Fruit fly (Drosophila melanogaster): ENCODE results near the gene Vps53.

The Vps53 gene

DNA sequence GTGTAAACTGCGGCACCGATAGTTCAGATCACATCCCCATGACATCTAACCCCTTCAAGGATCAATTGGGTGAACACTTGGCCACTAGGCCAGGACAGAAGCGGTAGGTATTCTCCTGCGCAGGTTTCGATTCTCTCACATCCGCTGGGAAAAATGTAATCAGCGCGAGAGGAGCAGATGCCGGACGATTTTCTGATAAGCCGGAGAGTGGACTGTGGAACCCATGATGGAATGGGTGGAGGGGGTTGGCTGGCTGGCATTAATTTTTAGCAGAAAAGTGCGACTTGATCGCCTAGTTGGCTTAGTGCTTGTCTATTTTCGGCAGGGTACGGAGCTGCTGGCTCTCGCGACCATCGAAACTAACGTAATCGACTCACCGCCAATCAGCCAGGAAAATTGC is 2.2 kb upstream of the Vps53 start, which contains the start of gene Tps1:
Tps1 (plus strand) TSS at position 301 of the 400 bp plus-strand sequence.
- no peak for TF ChIP-seq Hr83 (GFP tag; optimal IDR thresholded peaks at IDR 0.05; ENCODE audit: poor library complexity, severe bottlenecking)
- no peak for TF ChIP-seq sage (GFP tag; optimal IDR thresholded peaks at IDR 0.05)
- TF ChIP-seq fru (GFP tag; optimal IDR thresholded peaks at IDR 0.05) = no peak
- no peak for TF ChIP-seq GATAd (GFP tag; optimal IDR thresholded peaks at IDR 0.05)
- TF ChIP-seq br (GFP tag; optimal IDR thresholded peaks at IDR 0.05) = no peak
- no peak for TF ChIP-seq Hnf4 (GFP tag; optimal IDR thresholded peaks at IDR 0.05)
- TF ChIP-seq h (GFP tag; optimal IDR thresholded peaks at IDR 0.05) = no peak
- TF ChIP-seq CrebA (GFP tag; optimal IDR thresholded peaks at IDR 0.05; ENCODE audit: borderline replicate concordance) = no peak
- TF ChIP-seq brk (GFP tag; optimal IDR thresholded peaks at IDR 0.05) = no peak
- no peak for TF ChIP-seq tai (GFP tag; optimal IDR thresholded peaks at IDR 0.05)
- no peak for TF ChIP-seq Vsx2 (GFP tag; optimal IDR thresholded peaks at IDR 0.05; ENCODE audit: partially characterized antibody)
- no peak for TF ChIP-seq jim (GFP tag; optimal IDR thresholded peaks at IDR 0.05)
- TF ChIP-seq Rel (GFP tag; optimal IDR thresholded peaks at IDR 0.05) = no peak
- TF ChIP-seq Rel (tag; optimal IDR thresholded peaks at IDR 0.05) = no peak
- no peak for TF ChIP-seq Sp1 (GFP tag; optimal IDR thresholded peaks at IDR 0.05)
- TF ChIP-seq CG9705 (GFP tag; optimal IDR thresholded peaks at IDR 0.05) = no peak
- TF ChIP-seq Mio (GFP tag; optimal IDR thresholded peaks at IDR 0.05) = no peak
- no peak for TF ChIP-seq pan (optimal IDR thresholded peaks at IDR 0.05)
- TF ChIP-seq Dif (GFP tag; optimal IDR thresholded peaks at IDR 0.05; ENCODE audit: partially characterized antibody) = no peak

DNA sequence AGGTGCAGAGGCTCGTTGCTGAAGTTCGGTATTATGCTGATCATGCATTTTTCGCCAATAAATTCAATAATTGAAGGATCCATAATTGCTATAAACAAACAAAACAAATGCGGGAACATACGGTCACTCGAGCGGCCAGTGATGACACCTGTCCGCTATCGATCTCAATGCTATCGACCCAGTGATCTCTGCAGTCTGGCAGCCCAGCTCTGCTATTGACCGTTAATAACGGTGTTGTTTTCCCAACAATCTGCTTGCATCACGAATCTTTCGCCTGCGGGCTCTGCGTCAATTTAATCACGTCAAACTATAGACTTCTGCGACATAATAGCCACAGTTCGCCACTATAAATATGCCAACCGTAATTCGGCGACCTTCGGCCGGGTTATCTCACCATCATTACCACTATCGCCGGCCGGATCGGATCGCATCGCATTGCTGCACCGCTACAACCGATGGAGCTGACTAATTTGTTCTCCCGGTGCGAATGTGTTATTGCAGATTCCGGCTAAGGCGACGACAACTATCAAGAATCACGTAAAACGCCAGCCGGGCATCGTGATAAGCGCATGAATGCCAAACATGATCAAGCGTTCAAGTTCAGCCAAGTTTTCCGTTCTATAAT is 1.2 kb upstream of the Vps53 start, which contains the start of gene Psf2:
Psf2 (minus strand) TSS at position 431 of the 625 bp plus-strand sequence.
- TF ChIP-seq Rel (GFP tag; optimal IDR thresholded peaks at IDR 0.05) (no peak), Rel (tag; optimal IDR thresholded peaks at IDR 0.05) (peak; percentile 62), foxo (GFP tag; optimal IDR thresholded peaks at IDR 0.05) (no peak), rgr (GFP tag; optimal IDR thresholded peaks at IDR 0.05) (no peak), dsf (GFP tag; optimal IDR thresholded peaks at IDR 0.05; ENCODE audit: borderline replicate concordance) (no peak), Hr83 (GFP tag; optimal IDR thresholded peaks at IDR 0.05; ENCODE audit: poor library complexity, severe bottlenecking) (peak; percentile 5)

DNA sequence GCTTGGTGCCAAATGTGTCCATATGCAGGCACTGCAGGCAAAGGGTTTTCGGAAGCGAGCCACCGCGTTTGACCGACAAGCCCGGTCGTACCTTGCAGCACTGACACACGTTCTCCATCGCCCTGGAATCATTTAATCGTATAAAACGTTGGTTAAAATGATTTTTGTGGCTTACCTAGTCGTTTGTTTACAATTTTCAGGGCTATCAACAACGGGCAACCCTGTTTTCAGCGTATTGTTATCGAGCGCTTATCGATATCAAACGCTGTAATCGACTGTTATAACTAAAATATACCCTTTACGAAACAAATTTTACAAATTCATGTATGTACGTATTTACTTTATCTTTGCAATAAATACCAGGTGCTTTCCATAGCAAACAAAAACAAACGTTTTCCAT is 3.3 kb downstream of the Vps53 start, which contains the start of gene CG17612:
CG17612 (minus strand) TSS at position 214 of the 400 bp plus-strand sequence.
- no peak for TF ChIP-seq GATAd (GFP tag; optimal IDR thresholded peaks at IDR 0.05)
- TF ChIP-seq Rel (GFP tag; optimal IDR thresholded peaks at IDR 0.05) = no peak
- TF ChIP-seq Rel (tag; optimal IDR thresholded peaks at IDR 0.05) = no peak
- no peak for TF ChIP-seq psq (GFP tag; optimal IDR thresholded peaks at IDR 0.05)
- no peak for TF ChIP-seq dmrt93B (GFP tag; optimal IDR thresholded peaks at IDR 0.05)
- no peak for TF ChIP-seq Abd-B (GFP tag; optimal IDR thresholded peaks at IDR 0.05)
- TF ChIP-seq fru (GFP tag; optimal IDR thresholded peaks at IDR 0.05) = no peak
- no peak for TF ChIP-seq Dif (GFP tag; optimal IDR thresholded peaks at IDR 0.05; ENCODE audit: partially characterized antibody)
- TF ChIP-seq rgr (GFP tag; optimal IDR thresholded peaks at IDR 0.05) = no peak
- TF ChIP-seq Sp1 (GFP tag; optimal IDR thresholded peaks at IDR 0.05) = no peak
- TF ChIP-seq sv (GFP tag; optimal IDR thresholded peaks at IDR 0.05) = no peak
- no peak for TF ChIP-seq brk (GFP tag; optimal IDR thresholded peaks at IDR 0.05)

- TF ChIP-seq Jra (GFP tag; optimal IDR thresholded peaks at IDR 0.05) = no peak
- TF ChIP-seq Dif (GFP tag; optimal IDR thresholded peaks at IDR 0.05; ENCODE audit: partially characterized antibody) = no peak
- no peak for TF ChIP-seq GATAd (GFP tag; optimal IDR thresholded peaks at IDR 0.05)
- TF ChIP-seq Mio (GFP tag; optimal IDR thresholded peaks at IDR 0.05) = no peak
- no peak for TF ChIP-seq woc (GFP tag; optimal IDR thresholded peaks at IDR 0.05)
- TF ChIP-seq Sp1 (GFP tag; optimal IDR thresholded peaks at IDR 0.05) = no peak
- TF ChIP-seq lola (GFP tag; optimal IDR thresholded peaks at IDR 0.05) = no peak
- no peak for TF ChIP-seq OdsH (GFP tag; optimal IDR thresholded peaks at IDR 0.05)
- TF ChIP-seq CG32264 (GFP tag; optimal IDR thresholded peaks at IDR 0.05) = no peak
- TF ChIP-seq Abd-B (GFP tag; optimal IDR thresholded peaks at IDR 0.05) = no peak
- no peak for TF ChIP-seq foxo (GFP tag; optimal IDR thresholded peaks at IDR 0.05)
- TF ChIP-seq pan (optimal IDR thresholded peaks at IDR 0.05) = no peak
- TF ChIP-seq Hnf4 (GFP tag; optimal IDR thresholded peaks at IDR 0.05) = no peak
- TF ChIP-seq br (GFP tag; optimal IDR thresholded peaks at IDR 0.05) = no peak
- TF ChIP-seq fru (GFP tag; optimal IDR thresholded peaks at IDR 0.05) = no peak
- TF ChIP-seq CrebA (GFP tag; optimal IDR thresholded peaks at IDR 0.05; ENCODE audit: borderline replicate concordance) = no peak
- no peak for TF ChIP-seq usp (GFP tag; optimal IDR thresholded peaks at IDR 0.05)
- TF ChIP-seq Hr78 (GFP tag; optimal IDR thresholded peaks at IDR 0.05) = no peak
- TF ChIP-seq CG9705 (GFP tag; optimal IDR thresholded peaks at IDR 0.05) = no peak
- no peak for TF ChIP-seq tai (GFP tag; optimal IDR thresholded peaks at IDR 0.05)
Measured at dm6 chr2L:4378380-4378779, 7.5 kb downstream of the Vps53 start.
